Fruit fly (Drosophila melanogaster) whole organism, embryonic: ENCODE data around the gene PGAP1.
A peak's percentile ranks its signal among the peaks of the same experiment; 100 is the strongest.

Source experiments
- B-H2 ChIP-seq: fragments of 200-800 bp; sonication (Bioruptor generic); optimal IDR thresholded peaks from 2 replicates; lab custom pipeline; 2018; ENCODE audit warnings: missing biosample characterization, mild to moderate bottlenecking, missing genetic modification characterization
- Blimp-1 ChIP-seq: fragments of 200-800 bp; sonication (Bioruptor generic); optimal IDR thresholded peaks from 3 replicates; lab custom pipeline; 2018; ENCODE audit warnings: missing biosample characterization, missing genetic modification characterization, mild to moderate bottlenecking, moderate library complexity, missing genetic modification reagents
- CG10267 ChIP-seq: fragments of 200-800 bp; sonication (Bioruptor generic); optimal IDR thresholded peaks from 2 replicates; lab custom pipeline; 2018; ENCODE audit warnings: missing biosample characterization, mild to moderate bottlenecking, missing genetic modification characterization, moderate library complexity
- CG11398 ChIP-seq: fragments of 200-800 bp; sonication (Bioruptor generic); optimal IDR thresholded peaks from 2 replicates; lab custom pipeline; 2016; ENCODE audit warnings: missing biosample characterization, missing genetic modification characterization
- CG12155 ChIP-seq: fragments of 200-800 bp; sonication (Bioruptor generic); optimal IDR thresholded peaks from 3 replicates; lab custom pipeline; 2016; ENCODE audit warnings: missing biosample characterization, missing genetic modification characterization
- CG14441 ChIP-seq: fragments of 200-800 bp; sonication (Bioruptor generic); IDR thresholded peaks from 2 replicates; pipeline ENCODE4 v1.3.6; 2022; ENCODE audit warnings: missing biosample characterization, missing genetic modification characterization
- CG15601 ChIP-seq: fragments of 200-800 bp; sonication (Bioruptor generic); optimal IDR thresholded peaks from 3 replicates; lab custom pipeline; 2019; ENCODE audit warnings: missing biosample characterization, mild to moderate bottlenecking, missing genetic modification characterization, moderate library complexity
- CG17361 ChIP-seq: fragments of 200-800 bp; sonication (Bioruptor generic); IDR thresholded peaks from 3 replicates; pipeline ENCODE4 v1.3.6; 2022; ENCODE audit warnings: missing biosample characterization, missing genetic modification characterization
- CG17612 ChIP-seq: fragments of 200-800 bp; sonication (Bioruptor generic); IDR thresholded peaks from 2 replicates; pipeline ENCODE4 v1.3.6; 2022; ENCODE audit warnings: missing biosample characterization, missing genetic modification characterization
- CG2712 ChIP-seq: fragments of 200-800 bp; optimal IDR thresholded peaks from 3 replicates; lab custom pipeline; 2019; ENCODE audit warnings: missing biosample characterization, mild to moderate bottlenecking, missing genetic modification characterization, moderate library complexity
- CG2875 ChIP-seq: fragments of 200-800 bp; sonication (Bioruptor generic); optimal IDR thresholded peaks from 2 replicates; lab custom pipeline; 2017; ENCODE audit warnings: missing biosample characterization, mild to moderate bottlenecking, missing genetic modification characterization, missing genetic modification reagents
- CG34422 ChIP-seq: fragments of 200-800 bp; sonication (Bioruptor generic); IDR thresholded peaks from 3 replicates; pipeline ENCODE4 v1.3.6; 2022; ENCODE audit warnings: missing biosample characterization, missing genetic modification characterization
- CG4360 ChIP-seq: fragments of 200-800 bp; sonication (Bioruptor generic); IDR thresholded peaks from 2 replicates; pipeline ENCODE4 v1.3.6; 2022; ENCODE audit warnings: missing biosample characterization, missing genetic modification characterization
- CG4424 ChIP-seq: fragments of 200-800 bp; sonication (Bioruptor generic); optimal IDR thresholded peaks from 3 replicates; lab custom pipeline; 2016; ENCODE audit warnings: missing biosample characterization, missing genetic modification characterization
- CG7271 ChIP-seq: fragments of 200-800 bp; sonication (Bioruptor generic); optimal IDR thresholded peaks from 2 replicates; lab custom pipeline; 2018; ENCODE audit warnings: missing biosample characterization, mild to moderate bottlenecking, missing genetic modification characterization, moderate library complexity
- CG9797 ChIP-seq: fragments of 200-800 bp; sonication (Bioruptor generic); optimal IDR thresholded peaks from 3 replicates; lab custom pipeline; 2018; ENCODE audit warnings: missing biosample characterization, mild to moderate bottlenecking, missing genetic modification characterization
- CG9817 ChIP-seq: fragments of 200-800 bp; sonication (Bioruptor generic); optimal IDR thresholded peaks from 2 replicates; lab custom pipeline; 2018; ENCODE audit warnings: missing biosample characterization, mild to moderate bottlenecking, missing genetic modification characterization, moderate library complexity
- CTCF ChIP-seq: fragments of 200-800 bp; sonication (Bioruptor generic); optimal IDR thresholded peaks from 2 replicates; lab custom pipeline; 2017; ENCODE audit warnings: missing biosample characterization, mild to moderate bottlenecking, missing genetic modification characterization, moderate library complexity
- CoRest ChIP-seq: fragments of 200-800 bp; sonication (Bioruptor generic); optimal IDR thresholded peaks from 3 replicates; lab custom pipeline; 2018; ENCODE audit warnings: missing biosample characterization, mild to moderate bottlenecking, missing genetic modification characterization, moderate library complexity
- CrebB ChIP-seq: fragments of 200-800 bp; sonication (Bioruptor generic); optimal IDR thresholded peaks from 3 replicates; lab custom pipeline; 2018; ENCODE audit warnings: missing biosample characterization, mild to moderate bottlenecking, missing genetic modification characterization
- D ChIP-seq, 2 experiments: fragments of 200-800 bp in 1 of 2; fragments of >200 bp in 1 of 2; sonication (Bioruptor generic) in 1 of 2; optimal IDR thresholded peaks; 2 replicates in 1 of 2; 3 replicates in 1 of 2; lab custom pipeline; 2017; ENCODE audit warnings: mild to moderate bottlenecking in 1 of 2, missing biosample characterization in 1 of 2, missing genetic modification characterization in 1 of 2, missing genetic modification reagents in 1 of 2
- Doc3 ChIP-seq: fragments of 200-800 bp; sonication (Bioruptor generic); IDR thresholded peaks from 3 replicates; pipeline ENCODE4 v1.3.6; 2022; ENCODE audit warnings: missing biosample characterization, missing genetic modification characterization; ENCODE audit not compliant: partially characterized antibody
- HLH54F ChIP-seq: fragments of 200-800 bp; sonication (Bioruptor generic); optimal IDR thresholded peaks from 3 replicates; lab custom pipeline; 2016; ENCODE audit warnings: missing biosample characterization, missing genetic modification characterization
- MBD-R2 ChIP-seq: fragments of 200-800 bp; sonication (Bioruptor generic); IDR thresholded peaks from 2 replicates; pipeline ENCODE4 v1.3.6; 2022; ENCODE audit warnings: missing biosample characterization, missing genetic modification characterization
- Myb ChIP-seq: fragments of 200-800 bp; sonication (Bioruptor generic); optimal IDR thresholded peaks from 2 replicates; lab custom pipeline; 2016; ENCODE audit warnings: missing biosample characterization, missing genetic modification characterization
- NK7.1 ChIP-seq: fragments of 200-800 bp; sonication (Bioruptor generic); optimal IDR thresholded peaks from 3 replicates; lab custom pipeline; 2016; ENCODE audit warnings: missing biosample characterization, missing genetic modification characterization
- Nf-YC ChIP-seq: fragments of 200-800 bp; optimal IDR thresholded peaks from 3 replicates; lab custom pipeline; 2019; ENCODE audit warnings: missing biosample characterization, mild to moderate bottlenecking, missing genetic modification characterization, moderate library complexity
- Sox102F ChIP-seq: fragments of 200-800 bp; sonication (Bioruptor generic); optimal IDR thresholded peaks from 2 replicates; lab custom pipeline; 2018; ENCODE audit warnings: missing biosample characterization, mild to moderate bottlenecking, missing genetic modification characterization, moderate library complexity
- Taf1 ChIP-seq: fragments of 200-800 bp; sonication (Bioruptor generic); IDR thresholded peaks from 2 replicates; pipeline ENCODE4 v1.3.6; 2022; ENCODE audit warnings: missing biosample characterization, missing genetic modification characterization
- Trl ChIP-seq, 3 experiments: fragments of >200 bp in 2 of 3; fragments of 200-800 bp in 1 of 3; sonication (Bioruptor generic) in 1 of 3; optimal IDR thresholded peaks; 2 replicates in 1 of 3; 3 replicates in 2 of 3; lab custom pipeline; 2016 to 2017; ENCODE audit warnings: missing biosample characterization in 1 of 3, missing genetic modification characterization in 1 of 3
- al ChIP-seq: fragments of 200-800 bp; sonication (Bioruptor generic); IDR thresholded peaks from 2 replicates; pipeline ENCODE4 v1.3.6; 2022; ENCODE audit warnings: missing biosample characterization, missing genetic modification characterization
- amos ChIP-seq: fragments of 200-800 bp; sonication (Bioruptor generic); IDR thresholded peaks from 2 replicates; pipeline ENCODE4 v1.3.6; 2022; ENCODE audit warnings: missing biosample characterization, missing genetic modification characterization; ENCODE audit not compliant: partially characterized antibody
- bbx ChIP-seq: fragments of 200-800 bp; sonication (Bioruptor generic); IDR thresholded peaks from 2 replicates; pipeline ENCODE4 v1.3.6; 2022; ENCODE audit warnings: missing biosample characterization, missing genetic modification characterization; ENCODE audit not compliant: partially characterized antibody
- cg ChIP-seq: fragments of 200-800 bp; sonication (Bioruptor generic); optimal IDR thresholded peaks from 3 replicates; lab custom pipeline; 2019; ENCODE audit warnings: missing biosample characterization, mild to moderate bottlenecking, missing genetic modification characterization, moderate library complexity
- dati ChIP-seq: fragments of 200-800 bp; sonication (Bioruptor generic); IDR thresholded peaks from 2 replicates; pipeline ENCODE4 v1.3.6; 2022; ENCODE audit warnings: missing biosample characterization, missing genetic modification characterization
- fd3F ChIP-seq: fragments of 200-800 bp; sonication (Bioruptor generic); optimal IDR thresholded peaks from 2 replicates; lab custom pipeline; 2018; ENCODE audit warnings: missing biosample characterization, mild to moderate bottlenecking, missing genetic modification characterization, moderate library complexity
- lab ChIP-seq: fragments of 200-800 bp; sonication (Bioruptor generic); optimal IDR thresholded peaks from 3 replicates; lab custom pipeline; 2017; ENCODE audit warnings: missing biosample characterization, missing genetic modification characterization, mild to moderate bottlenecking, moderate library complexity, missing genetic modification reagents
- lola ChIP-seq, 3 experiments: fragments of >200 bp in 2 of 3; fragments of 200-800 bp in 1 of 3; sonication (Bioruptor generic) in 1 of 3; optimal IDR thresholded peaks; 2 replicates each; lab custom pipeline; 2017 to 2019; ENCODE audit warnings: missing biosample characterization in 3 of 3, missing genetic modification characterization in 3 of 3, mild to moderate bottlenecking in 1 of 3, moderate library complexity in 1 of 3
- luna ChIP-seq: fragments of 200-800 bp; sonication (Bioruptor generic); optimal IDR thresholded peaks from 2 replicates; lab custom pipeline; 2016; ENCODE audit warnings: missing biosample characterization, missing genetic modification characterization
- run ChIP-seq: fragments of 200-800 bp; sonication (Bioruptor generic); optimal IDR thresholded peaks from 3 replicates; lab custom pipeline; 2018; ENCODE audit warnings: missing biosample characterization, mild to moderate bottlenecking, missing genetic modification characterization
- schlank ChIP-seq: fragments of 200-800 bp; sonication (Bioruptor generic); optimal IDR thresholded peaks from 2 replicates; lab custom pipeline; 2018; ENCODE audit warnings: missing biosample characterization, mild to moderate bottlenecking, missing genetic modification characterization
- sob ChIP-seq: fragments of 200-800 bp; sonication (Bioruptor generic); IDR thresholded peaks from 2 replicates; pipeline ENCODE4 v1.3.6; 2022; ENCODE audit warnings: missing biosample characterization, missing genetic modification characterization
- tio ChIP-seq: fragments of 200-800 bp; sonication (Bioruptor generic); optimal IDR thresholded peaks from 2 replicates; lab custom pipeline; 2017; ENCODE audit warnings: missing biosample characterization, missing genetic modification characterization, inconsistent platforms
- tna ChIP-seq: fragments of 200-800 bp; sonication (Bioruptor generic); IDR thresholded peaks from 2 replicates; pipeline ENCODE4 v1.3.6; 2022; ENCODE audit warnings: missing biosample characterization, missing genetic modification characterization; ENCODE audit not compliant: partially characterized antibody
- trh ChIP-seq: fragments of 200-800 bp; sonication (Bioruptor generic); optimal IDR thresholded peaks from 2 replicates; lab custom pipeline; 2016; ENCODE audit warnings: missing biosample characterization, missing genetic modification characterization
- tx ChIP-seq: fragments of 200-800 bp; sonication (Bioruptor generic); optimal IDR thresholded peaks from 2 replicates; lab custom pipeline; 2016; ENCODE audit warnings: missing biosample characterization, missing genetic modification characterization
- vnd ChIP-seq: fragments of 200-800 bp; sonication (Bioruptor generic); IDR thresholded peaks from 3 replicates; pipeline ENCODE4 v1.3.6; 2022; ENCODE audit warnings: missing biosample characterization, missing genetic modification characterization; ENCODE audit not compliant: partially characterized antibody
- wdn ChIP-seq: fragments of 200-800 bp; sonication (Bioruptor generic); IDR thresholded peaks from 2 replicates; pipeline ENCODE4 v1.3.6; 2022; ENCODE audit warnings: missing biosample characterization, missing genetic modification characterization

PGAP1 gene

DNA sequence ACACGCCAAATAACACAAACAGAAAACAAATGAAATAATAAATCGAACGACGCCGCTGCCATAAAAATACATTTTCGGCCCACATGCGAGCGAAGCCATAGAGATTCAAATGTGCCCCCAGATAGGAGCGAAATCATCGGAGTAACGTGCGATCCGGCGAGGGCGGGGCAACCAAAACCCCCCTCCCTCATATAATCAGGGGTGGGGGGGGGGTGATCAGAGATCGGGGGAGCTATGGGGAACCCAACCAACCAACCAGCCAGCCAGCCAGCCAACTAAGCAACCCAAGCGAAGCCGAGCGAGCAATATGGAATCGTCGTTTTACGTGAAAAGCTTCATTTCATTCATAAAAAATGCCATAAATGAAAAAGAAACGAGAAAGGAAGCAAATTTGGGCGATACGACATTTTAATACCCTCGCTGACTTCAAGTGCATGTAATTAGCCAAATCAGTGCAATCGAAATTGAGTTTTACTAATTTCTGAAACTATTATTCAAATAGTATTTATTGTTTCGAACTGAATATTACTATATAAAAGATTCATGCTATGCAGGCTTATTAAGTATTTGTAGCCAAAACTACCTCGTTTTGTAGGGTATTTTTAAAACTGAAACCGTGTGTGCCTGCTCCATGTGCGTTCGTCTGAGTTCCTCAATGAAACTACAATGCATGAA, 10.7 kb upstream of the PGAP1 start (continued):
- TF ChIP-seq D (optimal IDR thresholded peaks at IDR 0.05; lab: Kevin White, UChicago): no peak
- TF ChIP-seq D (GFP tag; optimal IDR thresholded peaks at IDR 0.05; lab: Kevin White, UChicago): peak; percentile 54
- TF ChIP-seq CG9797 (GFP tag; lab: Kevin White, UChicago): no peak
- TF ChIP-seq Blimp-1 (GFP tag; lab: Kevin White, UChicago): peak; percentile 75
- no peak for TF ChIP-seq CG17612 (GFP tag; lab: Robert Waterston, UW)
- no peak for TF ChIP-seq Taf1 (GFP tag; lab: Robert Waterston, UW)
- TF ChIP-seq CTCF (GFP tag; lab: Kevin White, UChicago): no peak
- no peak for TF ChIP-seq trh (GFP tag; lab: Kevin White, UChicago)
- peak; percentile 54 for TF ChIP-seq CG14441 (GFP tag; lab: Robert Waterston, UW)
- TF ChIP-seq CG34422 (GFP tag; lab: Robert Waterston, UW): no peak
- no peak for TF ChIP-seq cg (GFP tag; lab: Kevin White, UChicago)
- peak; percentile 66 for TF ChIP-seq CG12155 (GFP tag; lab: Kevin White, UChicago)
- no peak for TF ChIP-seq tna (GFP tag; lab: Robert Waterston, UW)
- TF ChIP-seq NK7.1: no peak
- TF ChIP-seq CG10267 (tag; lab: Kevin White, UChicago): peak; percentile 52
- peak; percentile 4 for TF ChIP-seq Myb (GFP tag; lab: Kevin White, UChicago)
- TF ChIP-seq tx (GFP tag; lab: Kevin White, UChicago): peak; percentile 9
- peak; percentile 12; the same call in 1 of the 2 replicates for TF ChIP-seq CG4360 (GFP tag; lab: Robert Waterston, UW)
- TF ChIP-seq MBD-R2 (GFP tag; lab: Robert Waterston, UW): no peak
- peak; percentile 38 for TF ChIP-seq run
- peak; percentile 37 for TF ChIP-seq CrebB (tag; lab: Kevin White, UChicago)
- TF ChIP-seq CG9817 (tag; lab: Kevin White, UChicago): peak; percentile 33
- TF ChIP-seq wdn (GFP tag; lab: Robert Waterston, UW): no peak
- 0 out of 2 replicates have a peak, but pooled peaks have one; percentile 28 for TF ChIP-seq sob
- TF ChIP-seq tio (GFP tag; lab: Kevin White, UChicago): peak; percentile 11
- no peak for TF ChIP-seq CG11398
- no peak for TF ChIP-seq B-H2 (GFP tag; lab: Kevin White, UChicago)
- TF ChIP-seq bbx (GFP tag; lab: Robert Waterston, UW): no peak
- TF ChIP-seq CG17361 (GFP tag; lab: Robert Waterston, UW): peak; percentile 82
- TF ChIP-seq CG2712: peak; percentile 75
- TF ChIP-seq lab (GFP tag; lab: Kevin White, UChicago): peak; percentile 77
- TF ChIP-seq Sox102F (GFP tag; lab: Kevin White, UChicago): peak; percentile 83
- TF ChIP-seq amos (GFP tag; lab: Robert Waterston, UW): no peak
- no peak for TF ChIP-seq luna (GFP tag; lab: Kevin White, UChicago)
- peak; percentile 63 for TF ChIP-seq CG4424 (GFP tag; lab: Kevin White, UChicago)
- peak; percentile 73 for TF ChIP-seq CoRest (tag; lab: Kevin White, UChicago)
- peak; percentile 40 for TF ChIP-seq fd3F (GFP tag; lab: Kevin White, UChicago)
- no peak for TF ChIP-seq schlank (tag; lab: Kevin White, UChicago)
- no peak for TF ChIP-seq Doc3
- no peak for TF ChIP-seq vnd (GFP tag; lab: Robert Waterston, UW)
- 0 out of 2 replicates have a peak, but pooled peaks have one; percentile 17 for TF ChIP-seq al (GFP tag; lab: Robert Waterston, UW)
- TF ChIP-seq lola (GFP tag; optimal IDR thresholded peaks at IDR 0.05; lab: Kevin White, UChicago): peak in 1 of 3 experiments; percentile 45
- TF ChIP-seq dati (GFP tag; lab: Robert Waterston, UW): no peak
- peak; percentile 26 for TF ChIP-seq Nf-YC (tag; lab: Kevin White, UChicago)
- TF ChIP-seq CG7271 (tag; lab: Kevin White, UChicago): no peak
- TF ChIP-seq CG15601 (tag; lab: Kevin White, UChicago): peak; percentile 48
- no peak for TF ChIP-seq Trl (optimal IDR thresholded peaks at IDR 0.05; lab: Kevin White, UChicago)
- TF ChIP-seq Trl (GFP tag; optimal IDR thresholded peaks at IDR 0.05; lab: Kevin White, UChicago): peak; percentile 8
- no peak for TF ChIP-seq HLH54F (GFP tag; lab: Kevin White, UChicago)
- peak; percentile 41 for TF ChIP-seq CG2875
